Worm (Caenorhabditis elegans) whole organism, young adult: ENCODE data around the gene btb-8.

Source experiments
- K11D2.4 ChIP-seq: fragments of 200-800 bp; sonication (Bioruptor generic); IDR thresholded peaks from 2 replicates; pipeline ENCODE4 v1.3.6; 2022; ENCODE audit warnings: missing genetic modification reagents, missing genetic modification characterization, missing compliant biosample characterization
- attf-3 ChIP-seq: fragments of 200-800 bp; sonication (Bioruptor generic); conservative IDR thresholded peaks from 2 replicates; pipeline ENCODE4 v1.3.6; 2022; ENCODE audit warnings: missing genetic modification reagents, missing genetic modification characterization, missing compliant biosample characterization
- ceh-58 ChIP-seq: fragments of 200-800 bp; sonication (Bioruptor generic); IDR thresholded peaks from 2 replicates; pipeline ENCODE4 v1.3.6; 2022; ENCODE audit warnings: missing genetic modification characterization, missing compliant biosample characterization
- ceh-79 ChIP-seq: sonication (generic microtip); optimal IDR thresholded peaks from 2 replicates; lab custom pipeline; 2017; ENCODE audit warnings: mild to moderate bottlenecking, missing genetic modification characterization, missing compliant biosample characterization
- dox-1 ChIP-seq: fragments of 200-800 bp; sonication (Bioruptor generic); IDR thresholded peaks from 2 replicates; pipeline ENCODE4 v1.3.6; 2022; ENCODE audit warnings: missing genetic modification reagents, missing genetic modification characterization, missing compliant biosample characterization
- dpl-1 ChIP-seq: fragments of 150-350 bp; optimal IDR thresholded peaks from 2 replicates; lab custom pipeline; 2014; ENCODE audit warnings: missing biosample characterization, missing genetic modification reagents, missing genetic modification characterization
- lin-35 ChIP-seq, 3 experiments: fragments of 150-350 bp in 2 of 3; sonication (generic microtip) in 1 of 3; optimal IDR thresholded peaks; 2 replicates each; lab custom pipeline; 2014 to 2018; ENCODE audit warnings: missing biosample characterization in 3 of 3, missing genetic modification characterization in 3 of 3, missing genetic modification reagents in 3 of 3
- pha-4 ChIP-seq: fragments of 150-350 bp; sonication (generic microtip); optimal IDR thresholded peaks from 2 replicates; lab custom pipeline; 2014; ENCODE audit warnings: missing biosample characterization, missing genetic modification reagents, missing genetic modification characterization
- snpc-4 ChIP-seq, 5 experiments: fragments of 150-350 bp in 1 of 5; sonication (generic microtip) in 4 of 5; optimal IDR thresholded peaks; 2 replicates each; lab custom pipeline; 2014 to 2018; ENCODE audit warnings: missing genetic modification characterization in 5 of 5, missing biosample characterization in 3 of 5, antibody characterized with exemption in 2 of 5, mild to moderate bottlenecking in 2 of 5, missing compliant biosample characterization in 2 of 5, missing genotype in 2 of 5, moderate library complexity in 2 of 5, missing genetic modification reagents in 1 of 5
- zim-3 ChIP-seq: sonication (generic microtip); optimal IDR thresholded peaks from 2 replicates; lab custom pipeline; 2017; ENCODE audit warnings: mild to moderate bottlenecking, missing genetic modification characterization, moderate library complexity, missing compliant biosample characterization

- TF ChIP-seq ceh-58 (GFP tag; lab: Robert Waterston, UW) (no peak), ceh-79 (tag; lab: Kevin White, UChicago) (no peak), lin-35 (GFP tag; optimal IDR thresholded peaks at IDR 0.05; lab: Kevin White, UChicago) (no peak), attf-3 (GFP tag; lab: Robert Waterston, UW) (no peak), dox-1 (no peak), K11D2.4 (GFP tag; lab: Robert Waterston, UW) (no peak), pha-4 (tag; lab: Kevin White, UChicago) (no peak), zim-3 (tag; lab: Kevin White, UChicago) (no peak), snpc-4 (GFP tag; optimal IDR thresholded peaks at IDR 0.05; lab: Kevin White, UChicago) (no peak), snpc-4 (tag; optimal IDR thresholded peaks at IDR 0.05; lab: Kevin White, UChicago) (no peak), dpl-1 (GFP tag; lab: Kevin White, UChicago) (no peak)
Measured at ce11 chrII:1771785-1772184, 49.2 kb downstream of the btb-8 start, which contains the start of gene math-3.
